Worm (Caenorhabditis elegans) whole organism, mixed stage, embryonic: ENCODE measurements around the gene rga-4.
A peak's percentile ranks its signal among the peaks of the same experiment; 100 is the strongest.

ENCODE experiments used
- M03D4.4 ChIP-seq: sonication (generic microtip); optimal IDR thresholded peaks from 2 replicates; lab custom pipeline; 2017; ENCODE audit warnings: mild to moderate bottlenecking, missing genetic modification characterization, missing compliant biosample characterization
- bed-3 ChIP-seq: fragments of 200-800 bp; sonication (Bioruptor generic); optimal IDR thresholded peaks from 3 replicates; lab custom pipeline; 2018; ENCODE audit warnings: mild to moderate bottlenecking, missing genetic modification characterization, moderate library complexity, missing compliant biosample characterization
- blmp-1 ChIP-seq: fragments of 150-350 bp; optimal IDR thresholded peaks from 2 replicates; lab custom pipeline; 2014; ENCODE audit warnings: missing biosample characterization, missing genetic modification characterization
- ceh-39 ChIP-seq: fragments of 150-350 bp; optimal IDR thresholded peaks from 2 replicates; lab custom pipeline; 2014; ENCODE audit warnings: missing biosample characterization, missing genetic modification characterization
- ceh-43 ChIP-seq: fragments of 200-800 bp; sonication (Bioruptor generic); optimal IDR thresholded peaks from 2 replicates; lab custom pipeline; 2018; ENCODE audit warnings: mild to moderate bottlenecking, missing genetic modification characterization, moderate library complexity, missing compliant biosample characterization
- ces-1 ChIP-seq: fragments of 150-350 bp; optimal IDR thresholded peaks from 2 replicates; lab custom pipeline; 2014; ENCODE audit warnings: missing biosample characterization, missing genetic modification reagents, missing genetic modification characterization
- cnd-1 ChIP-seq: fragments of 200-800 bp; sonication (Bioruptor generic); optimal IDR thresholded peaks from 2 replicates; lab custom pipeline; 2018; ENCODE audit warnings: mild to moderate bottlenecking, missing genetic modification characterization, missing compliant biosample characterization
- drap-1 ChIP-seq: fragments of 200-800 bp; sonication (Bioruptor generic); optimal IDR thresholded peaks from 3 replicates; lab custom pipeline; 2018; ENCODE audit warnings: mild to moderate bottlenecking, missing genetic modification characterization, missing compliant biosample characterization
- elt-1 ChIP-seq: sonication (generic microtip); optimal IDR thresholded peaks from 2 replicates; lab custom pipeline; 2017; ENCODE audit warnings: missing genetic modification characterization, mild to moderate bottlenecking, missing compliant biosample characterization, antibody characterized with exemption, moderate library complexity, borderline replicate concordance; ENCODE audit not compliant: insufficient read depth
- elt-3 ChIP-seq: fragments of 150-350 bp; optimal IDR thresholded peaks from 2 replicates; lab custom pipeline; 2014; ENCODE audit warnings: missing biosample characterization, missing genetic modification characterization
- ham-2 ChIP-seq: fragments of 200-800 bp; sonication (Bioruptor generic); optimal IDR thresholded peaks from 2 replicates; lab custom pipeline; 2018; ENCODE audit warnings: mild to moderate bottlenecking, missing genetic modification characterization, missing compliant biosample characterization
- hlh-1 ChIP-seq: fragments of 150-350 bp; optimal IDR thresholded peaks from 2 replicates; lab custom pipeline; 2014; ENCODE audit warnings: missing biosample characterization, missing genetic modification reagents, missing genetic modification characterization
- lin-13 ChIP-seq: fragments of 150-350 bp; optimal IDR thresholded peaks from 2 replicates; lab custom pipeline; 2014; ENCODE audit warnings: missing biosample characterization, missing genetic modification characterization
- lin-32 ChIP-seq: fragments of 200-800 bp; sonication (Bioruptor generic); optimal IDR thresholded peaks from 2 replicates; lab custom pipeline; 2018; ENCODE audit warnings: mild to moderate bottlenecking, missing genetic modification characterization, missing compliant biosample characterization
- lsy-2 ChIP-seq: fragments of 150-350 bp; optimal IDR thresholded peaks from 2 replicates; lab custom pipeline; 2014; ENCODE audit warnings: missing biosample characterization, missing genetic modification characterization
- mab-5 ChIP-seq: fragments of 150-350 bp; optimal IDR thresholded peaks from 2 replicates; lab custom pipeline; 2014; ENCODE audit warnings: missing biosample characterization, missing genetic modification characterization
- nhr-12 ChIP-seq: fragments of 150-350 bp; optimal IDR thresholded peaks from 2 replicates; lab custom pipeline; 2014; ENCODE audit warnings: missing biosample characterization, missing genetic modification characterization
- nhr-2 ChIP-seq: fragments of 150-350 bp; optimal IDR thresholded peaks from 2 replicates; lab custom pipeline; 2014; ENCODE audit warnings: missing biosample characterization, missing genetic modification characterization
- nhr-237 ChIP-seq: fragments of 150-350 bp; optimal IDR thresholded peaks from 2 replicates; lab custom pipeline; 2014; ENCODE audit warnings: missing biosample characterization, missing genetic modification characterization
- nhr-28 ChIP-seq: fragments of 150-350 bp; optimal IDR thresholded peaks from 2 replicates; lab custom pipeline; 2014; ENCODE audit warnings: missing biosample characterization, missing genetic modification characterization
- nhr-76 ChIP-seq: sonication (generic microtip); optimal IDR thresholded peaks from 2 replicates; lab custom pipeline; 2017; ENCODE audit warnings: missing biosample characterization, missing genetic modification characterization
- sem-2 ChIP-seq: fragments of 200-800 bp; sonication (Bioruptor generic); optimal IDR thresholded peaks from 2 replicates; lab custom pipeline; 2018; ENCODE audit warnings: mild to moderate bottlenecking, missing genetic modification characterization, missing compliant biosample characterization
- snpc-4 ChIP-seq: fragments of 150-350 bp; optimal IDR thresholded peaks from 2 replicates; lab custom pipeline; 2014; ENCODE audit warnings: missing biosample characterization, missing genetic modification characterization
- sptf-1 ChIP-seq: sonication (generic microtip); optimal IDR thresholded peaks from 2 replicates; lab custom pipeline; 2017; ENCODE audit warnings: mild to moderate bottlenecking, missing genetic modification characterization, moderate library complexity, missing compliant biosample characterization
- tbx-8 ChIP-seq: fragments of 200-800 bp; sonication (Bioruptor generic); optimal IDR thresholded peaks from 2 replicates; lab custom pipeline; 2018; ENCODE audit warnings: mild to moderate bottlenecking, missing genetic modification characterization, moderate library complexity, missing compliant biosample characterization
- unc-120 ChIP-seq: sonication (generic microtip); optimal IDR thresholded peaks from 2 replicates; lab custom pipeline; 2017; ENCODE audit warnings: missing genetic modification characterization, missing compliant biosample characterization; ENCODE audit not compliant: poor library complexity, severe bottlenecking
- unc-39 ChIP-seq: fragments of 150-350 bp; optimal IDR thresholded peaks from 2 replicates; lab custom pipeline; 2014; ENCODE audit warnings: missing biosample characterization, missing genetic modification characterization
- unc-62 ChIP-seq: fragments of 150-350 bp; optimal IDR thresholded peaks from 2 replicates; lab custom pipeline; 2014; ENCODE audit warnings: missing biosample characterization, missing genetic modification reagents, missing genetic modification characterization
- zip-8 ChIP-seq: fragments of 150-350 bp; optimal IDR thresholded peaks from 2 replicates; lab custom pipeline; 2014; ENCODE audit warnings: missing biosample characterization, missing genetic modification characterization
- ztf-11 ChIP-seq: fragments of 150-350 bp; optimal IDR thresholded peaks from 2 replicates; lab custom pipeline; 2014; ENCODE audit warnings: missing biosample characterization, missing genetic modification characterization

rga-4 gene

ce11 chrV:1378010-1378409 is 5.0 kb downstream of the rga-4 start:
- no peak for TF ChIP-seq lsy-2
- no peak for TF ChIP-seq sptf-1 (tag; lab: Kevin White, UChicago)
- no peak for TF ChIP-seq cnd-1 (tag; lab: Kevin White, UChicago)
- TF ChIP-seq sem-2 (GFP tag; lab: Kevin White, UChicago), result no peak
- no peak for TF ChIP-seq ztf-11
- TF ChIP-seq ceh-39 (tag; lab: Kevin White, UChicago), result no peak
- no peak for TF ChIP-seq mab-5 (tag; lab: Kevin White, UChicago)
- no peak for TF ChIP-seq nhr-2 (tag; lab: Kevin White, UChicago)
- TF ChIP-seq nhr-12 (tag; lab: Kevin White, UChicago), result no peak
- TF ChIP-seq ham-2 (GFP tag; lab: Kevin White, UChicago), result no peak

ce11 chrV:1375007-1375406 is 8.0 kb downstream of the rga-4 start:
- TF ChIP-seq tbx-8 (GFP tag; lab: Kevin White, UChicago) (no peak), ham-2 (GFP tag; lab: Kevin White, UChicago) (no peak), elt-1 (tag; lab: Kevin White, UChicago) (no peak), M03D4.4 (tag; lab: Kevin White, UChicago) (no peak), nhr-76 (tag; lab: Kevin White, UChicago) (no peak), hlh-1 (tag; lab: Kevin White, UChicago) (no peak), sem-2 (GFP tag; lab: Kevin White, UChicago) (no peak), ceh-39 (tag; lab: Kevin White, UChicago) (no peak), ceh-43 (GFP tag; lab: Kevin White, UChicago) (no peak), unc-39 (tag; lab: Kevin White, UChicago) (no peak), mab-5 (tag; lab: Kevin White, UChicago) (no peak), ces-1 (GFP tag; lab: Kevin White, UChicago) (no peak), drap-1 (GFP tag; lab: Kevin White, UChicago) (no peak), lin-32 (GFP tag; lab: Kevin White, UChicago) (no peak), lsy-2 (no peak), unc-120 (tag; lab: Kevin White, UChicago) (no peak), bed-3 (GFP tag; lab: Kevin White, UChicago) (no peak), lin-13 (tag; lab: Kevin White, UChicago) (no peak)

ce11 chrV:1370914-1371313 is 12.1 kb downstream of the rga-4 start, which contains the start of gene snt-3:
Gene snt-3 (minus strand): TSS chrV:1371014.
- no peak for TF ChIP-seq ceh-39 (tag; lab: Kevin White, UChicago)
- TF ChIP-seq sptf-1 (tag; lab: Kevin White, UChicago), result no peak
- TF ChIP-seq ces-1 (GFP tag; lab: Kevin White, UChicago), result peak; percentile 2
- no peak for TF ChIP-seq snpc-4 (tag; lab: Kevin White, UChicago)
- no peak for TF ChIP-seq nhr-76 (tag; lab: Kevin White, UChicago)
- TF ChIP-seq, all 35 proteins: peak for 1

- TF ChIP-seq hlh-1 (tag; lab: Kevin White, UChicago), result no peak
- TF ChIP-seq blmp-1 (tag; lab: Kevin White, UChicago), result no peak
- no peak for TF ChIP-seq unc-62 (GFP tag; lab: Kevin White, UChicago)
- no peak for TF ChIP-seq mab-5 (tag; lab: Kevin White, UChicago)
- TF ChIP-seq M03D4.4 (tag; lab: Kevin White, UChicago), result no peak
- no peak for TF ChIP-seq nhr-12 (tag; lab: Kevin White, UChicago)
- TF ChIP-seq sptf-1 (tag; lab: Kevin White, UChicago), result no peak
- TF ChIP-seq cnd-1 (tag; lab: Kevin White, UChicago), result no peak
- no peak for TF ChIP-seq bed-3 (GFP tag; lab: Kevin White, UChicago)
- TF ChIP-seq lin-13 (tag; lab: Kevin White, UChicago), result no peak
- no peak for TF ChIP-seq ztf-11
- no peak for TF ChIP-seq zip-8 (tag; lab: Kevin White, UChicago)
- no peak for TF ChIP-seq elt-1 (tag; lab: Kevin White, UChicago)
- TF ChIP-seq sem-2 (GFP tag; lab: Kevin White, UChicago), result no peak
- TF ChIP-seq nhr-28 (tag; lab: Kevin White, UChicago), result no peak
- TF ChIP-seq drap-1 (GFP tag; lab: Kevin White, UChicago), result no peak
- TF ChIP-seq tbx-8 (GFP tag; lab: Kevin White, UChicago), result no peak
- TF ChIP-seq nhr-76 (tag; lab: Kevin White, UChicago), result no peak
These were observed 14.9 kb downstream of the rga-4 start for ce11 chrV:1368138-1368537.

ce11 chrV:1366082-1366481 is 17.0 kb downstream of the rga-4 start:
- TF ChIP-seq elt-3 (tag; lab: Kevin White, UChicago) (no peak), nhr-237 (tag; lab: Kevin White, UChicago) (no peak), ces-1 (GFP tag; lab: Kevin White, UChicago) (peak; percentile 31), ztf-11 (no peak)
